Worm (Caenorhabditis elegans): Measurements from ENCODE around the gene C55C3.6.

- no peak for TF ChIP-seq snpc-4 (GFP tag; optimal IDR thresholded peaks at IDR 0.05)
- TF ChIP-seq snpc-4 (tag; optimal IDR thresholded peaks at IDR 0.05) = no peak
- no peak for TF ChIP-seq ccch-3 (GFP tag; optimal IDR thresholded peaks at IDR 0.05)
- no peak for TF ChIP-seq B0336.3 (GFP tag; IDR thresholded peaks at IDR 0.05)
- TF ChIP-seq attf-3 (GFP tag; conservative IDR thresholded peaks at IDR 0.05) = no peak
- TF ChIP-seq fkh-3 (tag; optimal IDR thresholded peaks at IDR 0.05) = no peak
Measured at ce11 chrIV:5662886-5663285, 20.1 kb upstream of the C55C3.6 start.
